Worm (Caenorhabditis elegans) whole organism, L4 larva: ENCODE results near the gene C08E8.5.
A peak's percentile ranks its signal among the peaks of the same experiment; 100 is the strongest.

Experiments
- F26F4.8 ChIP-seq: fragments of 200-800 bp; sonication (Bioruptor generic); conservative IDR thresholded peaks from 2 replicates; pipeline ENCODE4 v1.3.6; 2022; ENCODE audit warnings: missing genetic modification characterization, missing compliant biosample characterization
- T20F7.1 ChIP-seq: fragments of 200-800 bp; sonication (Bioruptor generic); optimal IDR thresholded peaks from 2 replicates; lab custom pipeline; 2018; ENCODE audit warnings: mild to moderate bottlenecking, missing genetic modification characterization, missing compliant biosample characterization
- T26A8.4 ChIP-seq: fragments of 200-800 bp; sonication (Bioruptor generic); IDR thresholded peaks from 2 replicates; pipeline ENCODE4 v1.3.6; 2022; ENCODE audit warnings: missing genetic modification characterization, missing compliant biosample characterization
- Y48G9A.11 ChIP-seq: fragments of 200-800 bp; sonication (Bioruptor generic); IDR thresholded peaks from 2 replicates; pipeline ENCODE4 v1.3.6; 2022; ENCODE audit warnings: missing genetic modification reagents, missing genetic modification characterization, missing compliant biosample characterization
- ZK337.2 ChIP-seq: fragments of 200-800 bp; sonication (Bioruptor generic); IDR thresholded peaks from 2 replicates; pipeline ENCODE4 v1.3.6; 2022; ENCODE audit warnings: missing genetic modification reagents, missing genetic modification characterization, missing compliant biosample characterization
- ceh-20 ChIP-seq: fragments of 200-800 bp; sonication (Bioruptor generic); IDR thresholded peaks from 2 replicates; pipeline ENCODE4 v1.3.6; 2022; ENCODE audit warnings: missing genetic modification reagents, missing genetic modification characterization, missing compliant biosample characterization
- ceh-82 ChIP-seq: sonication (generic microtip); optimal IDR thresholded peaks from 2 replicates; lab custom pipeline; 2017; ENCODE audit warnings: missing biosample characterization, missing genetic modification characterization
- cey-2 ChIP-seq: sonication (generic microtip); optimal IDR thresholded peaks from 3 replicates; lab custom pipeline; 2017; ENCODE audit warnings: missing genetic modification characterization, mild to moderate bottlenecking, missing compliant biosample characterization, antibody characterized with exemption, borderline replicate concordance; ENCODE audit not compliant: insufficient read depth
- ctbp-1 ChIP-seq: fragments of 200-800 bp; sonication (Bioruptor generic); IDR thresholded peaks from 2 replicates; pipeline ENCODE4 v1.3.6; 2022; ENCODE audit warnings: missing genetic modification reagents, missing genetic modification characterization, missing compliant biosample characterization
- daf-16 ChIP-seq, 3 experiments: sonication (generic microtip); optimal IDR thresholded peaks; 2 replicates each; lab custom pipeline; 2016 to 2017; ENCODE audit warnings: missing genetic modification characterization in 3 of 3, missing genetic modification reagents in 3 of 3, mild to moderate bottlenecking in 2 of 3, missing compliant biosample characterization in 2 of 3, missing biosample characterization in 1 of 3, moderate library complexity in 1 of 3
- dpl-1 ChIP-seq: fragments of 150-350 bp; optimal IDR thresholded peaks from 2 replicates; lab custom pipeline; 2014; ENCODE audit warnings: missing biosample characterization, missing genetic modification reagents, missing genetic modification characterization
- dve-1 ChIP-seq: sonication (generic microtip); optimal IDR thresholded peaks from 2 replicates; lab custom pipeline; 2017; ENCODE audit warnings: antibody characterized with exemption, mild to moderate bottlenecking, missing genetic modification characterization, missing compliant biosample characterization; ENCODE audit not compliant: insufficient read depth
- hlh-11 ChIP-seq: fragments of 200-800 bp; sonication (Bioruptor generic); optimal IDR thresholded peaks from 2 replicates; lab custom pipeline; 2018; ENCODE audit warnings: mild to moderate bottlenecking, missing genetic modification characterization, missing compliant biosample characterization
- hlh-30 ChIP-seq: sonication (generic microtip); optimal IDR thresholded peaks from 2 replicates; lab custom pipeline; 2017; ENCODE audit warnings: antibody characterized with exemption, mild to moderate bottlenecking, missing genetic modification characterization, missing compliant biosample characterization; ENCODE audit not compliant: insufficient read depth
- lin-38 ChIP-seq: fragments of 200-800 bp; sonication (Bioruptor generic); IDR thresholded peaks from 2 replicates; pipeline ENCODE4 v1.3.6; 2022; ENCODE audit warnings: missing genetic modification reagents, missing genetic modification characterization, missing compliant biosample characterization
- lin-39 ChIP-seq: fragments of 150-350 bp; optimal IDR thresholded peaks from 2 replicates; lab custom pipeline; 2014; ENCODE audit warnings: missing biosample characterization, missing genetic modification reagents, missing genetic modification characterization
- lsy-2 ChIP-seq, 2 experiments: fragments of 150-350 bp in 1 of 2; sonication (generic microtip) in 1 of 2; optimal IDR thresholded peaks; 2 replicates each; lab custom pipeline; 2014 to 2017; ENCODE audit warnings: missing biosample characterization in 2 of 2, missing genetic modification characterization in 2 of 2
- mdt-29 ChIP-seq: fragments of 200-800 bp; sonication (Bioruptor generic); IDR thresholded peaks from 2 replicates; pipeline ENCODE4 v1.3.6; 2022; ENCODE audit warnings: missing genetic modification reagents, missing genetic modification characterization, missing compliant biosample characterization
- mep-1 ChIP-seq: fragments of 150-350 bp; sonication (generic microtip); optimal IDR thresholded peaks from 3 replicates; lab custom pipeline; 2014; ENCODE audit warnings: missing biosample characterization, missing genetic modification characterization
- mxl-3 ChIP-seq: fragments of 200-800 bp; sonication (Bioruptor generic); optimal IDR thresholded peaks from 2 replicates; lab custom pipeline; 2018; ENCODE audit warnings: mild to moderate bottlenecking, missing genetic modification characterization, missing compliant biosample characterization
- nhr-102 ChIP-seq: sonication (generic microtip); optimal IDR thresholded peaks from 2 replicates; lab custom pipeline; 2016; ENCODE audit warnings: mild to moderate bottlenecking, missing genetic modification characterization, moderate library complexity, missing compliant biosample characterization
- nhr-237 ChIP-seq: sonication (generic microtip); optimal IDR thresholded peaks from 2 replicates; lab custom pipeline; 2017; ENCODE audit warnings: missing biosample characterization, missing genetic modification characterization
- nhr-28 ChIP-seq: fragments of 150-350 bp; optimal IDR thresholded peaks from 2 replicates; lab custom pipeline; 2014; ENCODE audit warnings: missing biosample characterization, missing genetic modification characterization
- nhr-48 ChIP-seq: sonication (generic microtip); optimal IDR thresholded peaks from 2 replicates; lab custom pipeline; 2016; ENCODE audit warnings: mild to moderate bottlenecking, missing genetic modification characterization, missing compliant biosample characterization
- nhr-6 ChIP-seq: fragments of 150-350 bp; optimal IDR thresholded peaks from 2 replicates; lab custom pipeline; 2014; ENCODE audit warnings: missing biosample characterization, missing genetic modification characterization
- nhr-76 ChIP-seq: fragments of 150-350 bp; optimal IDR thresholded peaks from 2 replicates; lab custom pipeline; 2014; ENCODE audit warnings: missing biosample characterization, missing genetic modification characterization
- nhr-77 ChIP-seq: fragments of 150-350 bp; optimal IDR thresholded peaks from 2 replicates; lab custom pipeline; 2014; ENCODE audit warnings: missing biosample characterization, missing genetic modification characterization
- php-3 ChIP-seq: fragments of 200-800 bp; sonication (Bioruptor generic); IDR thresholded peaks from 2 replicates; pipeline ENCODE4 v1.3.6; 2022; ENCODE audit warnings: missing genetic modification reagents, missing genetic modification characterization, missing compliant biosample characterization
- pqm-1 ChIP-seq: sonication (generic microtip); optimal IDR thresholded peaks from 2 replicates; lab custom pipeline; 2017; ENCODE audit warnings: missing biosample characterization, missing genetic modification characterization
- saeg-2 ChIP-seq: fragments of 200-800 bp; sonication (Bioruptor generic); IDR thresholded peaks from 2 replicates; pipeline ENCODE4 v1.3.6; 2022; ENCODE audit warnings: missing genetic modification reagents, missing genetic modification characterization, missing compliant biosample characterization
- skn-1 ChIP-seq: fragments of 150-350 bp; optimal IDR thresholded peaks from 2 replicates; lab custom pipeline; 2014; ENCODE audit warnings: missing biosample characterization, missing genetic modification characterization
- tra-1 ChIP-seq: fragments of 200-800 bp; sonication (Bioruptor generic); IDR thresholded peaks from 2 replicates; pipeline ENCODE4 v1.3.6; 2022; ENCODE audit warnings: missing genetic modification reagents, missing genetic modification characterization, missing compliant biosample characterization
- zip-2 ChIP-seq: fragments of 150-350 bp; optimal IDR thresholded peaks from 2 replicates; lab custom pipeline; 2014; ENCODE audit warnings: missing biosample characterization, missing genetic modification characterization

Gene C08E8.5

ce11 chrV:18371579-18371978 is 11.8 kb upstream of the C08E8.5 start, which contains the start of gene C08E8.4:
TSS of gene C08E8.4 (plus strand) at chrV:18371846.
- no peak for TF ChIP-seq daf-16 (GFP tag; optimal IDR thresholded peaks at IDR 0.05; lab: Kevin White, UChicago)
- peak; percentile 100 for TF ChIP-seq daf-16 (tag; optimal IDR thresholded peaks at IDR 0.05; lab: Kevin White, UChicago)
- peak; percentile 35 for TF ChIP-seq hlh-30 (tag; lab: Kevin White, UChicago)
- peak; percentile 72 for TF ChIP-seq dve-1 (tag; lab: Kevin White, UChicago)
- peak; percentile 61 for TF ChIP-seq pqm-1 (tag; lab: Kevin White, UChicago)
- TF ChIP-seq nhr-48, result no peak
- peak; percentile 29 for TF ChIP-seq nhr-28 (tag; lab: Kevin White, UChicago)
- TF ChIP-seq nhr-77 (tag; lab: Kevin White, UChicago), result peak; percentile 6
- TF ChIP-seq php-3 (GFP tag; lab: Robert Waterston, UW), result peak; percentile 64; the same call in 1 of the 2 replicates
- no peak for TF ChIP-seq nhr-76 (tag; lab: Kevin White, UChicago)
- no peak for TF ChIP-seq F26F4.8 (GFP tag; lab: Robert Waterston, UW)
- TF ChIP-seq mep-1 (tag; lab: Kevin White, UChicago), result peak; percentile 10

DNA sequence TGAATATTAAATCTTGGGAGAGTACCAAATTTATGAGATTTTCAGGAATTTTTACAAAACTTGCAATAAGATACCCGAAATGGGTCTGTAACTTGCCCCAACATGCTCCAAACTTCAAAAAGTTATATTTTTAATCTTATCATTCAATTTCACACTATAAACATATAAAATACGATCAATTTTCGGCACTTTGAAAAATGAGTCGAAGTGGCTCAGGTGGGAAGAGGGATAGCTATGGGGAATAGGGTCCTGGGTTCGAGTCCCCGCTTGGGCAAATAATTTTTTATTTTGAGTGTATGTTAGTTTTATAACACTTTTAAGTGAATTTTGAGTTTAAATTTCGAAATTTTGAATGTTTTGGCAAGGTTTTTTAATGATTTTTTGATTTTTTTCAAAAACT is 11.2 kb upstream of the C08E8.5 start:
- 0 out of 2 replicates have a peak, but pooled peaks have one; percentile 6 for TF ChIP-seq lin-38 (GFP tag; lab: Robert Waterston, UW)
- TF ChIP-seq ctbp-1 (GFP tag; lab: Robert Waterston, UW), result no peak
- TF ChIP-seq daf-16 (GFP tag; optimal IDR thresholded peaks at IDR 0.05; lab: Kevin White, UChicago), result no peak
- TF ChIP-seq daf-16 (tag; optimal IDR thresholded peaks at IDR 0.05; lab: Kevin White, UChicago), result peak; percentile 35

ce11 chrV:18368322-18368721 is 8.5 kb upstream of the C08E8.5 start, which contains the start of gene C08E8.6:
TSS of gene C08E8.6 (minus strand) at chrV:18368422.
- TF ChIP-seq tra-1 (GFP tag; lab: Robert Waterston, UW) (no peak), F26F4.8 (GFP tag; lab: Robert Waterston, UW) (no peak), nhr-102 (tag; lab: Kevin White, UChicago) (no peak), mdt-29 (GFP tag; lab: Robert Waterston, UW) (no peak), dpl-1 (GFP tag; lab: Kevin White, UChicago) (no peak), php-3 (GFP tag; lab: Robert Waterston, UW) (no peak), ceh-20 (GFP tag; lab: Robert Waterston, UW) (no peak), Y48G9A.11 (GFP tag; lab: Robert Waterston, UW) (no peak), pqm-1 (tag; lab: Kevin White, UChicago) (no peak), hlh-11 (no peak)

ce11 chrV:18364558-18364957 is 4.8 kb upstream of the C08E8.5 start, which contains the start of gene C08E8.9:
TSS of gene C08E8.9 (plus strand) at chrV:18364858.
- TF ChIP-seq ceh-82 (tag; lab: Kevin White, UChicago) (no peak), mdt-29 (GFP tag; lab: Robert Waterston, UW) (no peak), zip-2 (tag; lab: Kevin White, UChicago) (no peak), php-3 (GFP tag; lab: Robert Waterston, UW) (no peak), skn-1 (tag; lab: Kevin White, UChicago) (no peak), nhr-6 (no peak), lsy-2 (tag; optimal IDR thresholded peaks at IDR 0.05; lab: Kevin White, UChicago) (no peak), nhr-28 (tag; lab: Kevin White, UChicago) (no peak), T20F7.1 (GFP tag; lab: Kevin White, UChicago) (no peak), lin-39 (no peak), T26A8.4 (GFP tag; lab: Robert Waterston, UW) (no peak), saeg-2 (GFP tag; lab: Robert Waterston, UW) (no peak), nhr-237 (no peak), cey-2 (tag; lab: Kevin White, UChicago) (no peak), ZK337.2 (no peak), mxl-3 (GFP tag; lab: Kevin White, UChicago) (no peak)
